Fruit fly (Drosophila melanogaster) whole organism, larva: ENCODE data around the gene CG14383.

ENCODE experiments used
- noc ChIP-seq: fragments of 200-800 bp; sonication (Bioruptor generic); optimal IDR thresholded peaks from 3 replicates; lab custom pipeline; 2019; ENCODE audit warnings: missing biosample characterization, mild to moderate bottlenecking, missing genetic modification characterization, moderate library complexity

CG14383 gene

dm6 chr3R:12977371-12978050 lies 10.8 kb downstream of the CG14383 start, which contains the start of the genes CG7381 and CG7091:
Gene CG7381 (minus strand): TSS chr3R:12977471.
Gene CG7091 (plus strand): TSS chr3R:12978000.
- no peak for TF ChIP-seq noc (tag; lab: Kevin White, UChicago)

dm6 chr3R:12975223-12975622 lies 13.1 kb downstream of the CG14383 start:
- TF ChIP-seq noc (tag; lab: Kevin White, UChicago): no peak

dm6 chr3R:12974447-12974846 lies 13.9 kb downstream of the CG14383 start:
- no peak for TF ChIP-seq noc (tag; lab: Kevin White, UChicago)

dm6 chr3R:12972106-12972505 lies 16.2 kb downstream of the CG14383 start:
- TF ChIP-seq noc (tag; lab: Kevin White, UChicago): no peak

- no peak for TF ChIP-seq noc (tag; lab: Kevin White, UChicago)
Measured at dm6 chr3R:12967612-12968011, 20.7 kb downstream of the CG14383 start, which contains the start of the genes CG14384 and grsm. Gene CG14384 (minus strand): TSS chr3R:12967712. Gene grsm (minus strand): TSS chr3R:12967712.

- TF ChIP-seq noc (tag; lab: Kevin White, UChicago): no peak
Measured at dm6 chr3R:12964043-12964442, 24.3 kb downstream of the CG14383 start.

dm6 chr3R:12963491-12963890 lies 24.8 kb downstream of the CG14383 start, which contains the start of gene Cyp304a1:
Gene Cyp304a1 (plus strand): TSS chr3R:12963791.
- no peak for TF ChIP-seq noc (tag; lab: Kevin White, UChicago)

dm6 chr3R:12962612-12963011 lies 25.7 kb downstream of the CG14383 start:
- no peak for TF ChIP-seq noc (tag; lab: Kevin White, UChicago)

dm6 chr3R:12960929-12961855 lies 27.1 kb downstream of the CG14383 start, which contains the start of gene Spc25:
Gene Spc25 (plus strand): TSS chr3R:12961745.
- TF ChIP-seq noc (tag; lab: Kevin White, UChicago): no peak

dm6 chr3R:12960227-12960626 lies 28.1 kb downstream of the CG14383 start:
- peak; percentile 55 for TF ChIP-seq noc (tag; lab: Kevin White, UChicago)

- no peak for TF ChIP-seq noc (tag; lab: Kevin White, UChicago)
Measured at dm6 chr3R:12957388-12957787, 30.9 kb downstream of the CG14383 start.
